Worm (Caenorhabditis elegans) whole organism, early embryonic: ENCODE results near the gene usip-1.

Source experiments
- B0310.2 ChIP-seq: sonication (generic microtip); optimal IDR thresholded peaks from 2 replicates; lab custom pipeline; 2016; ENCODE audit warnings: mild to moderate bottlenecking, missing genetic modification characterization, missing compliant biosample characterization
- ama-1 ChIP-seq: fragments of 150-350 bp; optimal IDR thresholded peaks from 2 replicates; lab custom pipeline; 2014
- ceh-36 ChIP-seq: sonication (generic microtip); optimal IDR thresholded peaks from 2 replicates; lab custom pipeline; 2016; ENCODE audit warnings: missing genetic modification characterization, inconsistent platforms, missing compliant biosample characterization
- hnd-1 ChIP-seq: sonication (generic microtip); optimal IDR thresholded peaks from 2 replicates; lab custom pipeline; 2016; ENCODE audit warnings: missing genetic modification characterization, missing compliant biosample characterization
- pes-1 ChIP-seq: fragments of 200-800 bp; sonication (Bioruptor generic); IDR thresholded peaks from 2 replicates; pipeline ENCODE4 v1.3.6; 2022; ENCODE audit warnings: missing genetic modification reagents, missing genetic modification characterization, missing compliant biosample characterization
- scrt-1 ChIP-seq: fragments of 200-800 bp; sonication (Bioruptor generic); IDR thresholded peaks from 2 replicates; pipeline ENCODE4 v1.3.6; 2022; ENCODE audit warnings: missing genetic modification characterization, missing compliant biosample characterization
- sea-1 ChIP-seq: fragments of 200-800 bp; sonication (Bioruptor generic); conservative IDR thresholded peaks from 2 replicates; pipeline ENCODE4 v1.3.6; 2022; ENCODE audit warnings: missing genetic modification characterization, missing compliant biosample characterization
- tbx-11 ChIP-seq: fragments of 200-800 bp; sonication (Bioruptor generic); IDR thresholded peaks from 2 replicates; pipeline ENCODE4 v1.3.6; 2022; ENCODE audit warnings: missing genetic modification characterization, missing compliant biosample characterization
- tbx-37 ChIP-seq: fragments of 200-800 bp; sonication (Bioruptor generic); conservative IDR thresholded peaks from 2 replicates; pipeline ENCODE4 v1.3.6; 2022; ENCODE audit warnings: missing genetic modification reagents, missing genetic modification characterization, missing compliant biosample characterization

DNA sequence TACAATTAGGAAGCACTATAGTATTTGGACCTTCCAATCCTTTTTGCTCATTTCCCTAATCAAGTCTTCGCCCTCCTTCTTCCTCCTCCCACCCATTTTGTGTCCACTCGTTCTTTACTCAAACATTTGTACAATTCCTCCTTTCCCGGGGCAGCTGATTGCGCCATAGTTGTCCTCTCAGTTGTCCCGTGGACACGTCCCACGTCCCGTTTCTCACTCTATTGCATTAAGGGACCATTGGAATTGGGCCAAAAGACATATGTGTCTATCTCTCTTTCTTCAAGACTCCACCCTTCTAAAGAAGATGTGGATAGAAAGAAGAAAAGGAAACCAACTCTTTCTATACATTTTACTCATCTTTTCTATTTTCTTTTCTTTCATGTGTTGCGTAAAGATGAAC, 27.1 kb upstream of the usip-1 start:
- TF ChIP-seq pes-1 = no peak
- TF ChIP-seq ama-1 = no peak
- no peak for TF ChIP-seq sea-1 (GFP tag; lab: Robert Waterston, UW)
- TF ChIP-seq ceh-36 (tag; lab: Kevin White, UChicago) = no peak
- no peak for TF ChIP-seq hnd-1 (tag; lab: Kevin White, UChicago)
- no peak for TF ChIP-seq B0310.2 (tag; lab: Kevin White, UChicago)
- no peak for TF ChIP-seq scrt-1 (GFP tag; lab: Robert Waterston, UW)
- no peak for TF ChIP-seq tbx-11 (GFP tag; lab: Robert Waterston, UW)
- TF ChIP-seq tbx-37 (GFP tag; lab: Robert Waterston, UW) = no peak
